Worm (Caenorhabditis elegans) whole organism, young adult: ENCODE results near the gene bris-1.

Source experiments
- ama-1 ChIP-seq, 3 experiments: fragments of 150-350 bp in 1 of 3; sonication (generic microtip) in 2 of 3; optimal IDR thresholded peaks; 2 replicates each; lab custom pipeline; 2014 to 2018; ENCODE audit warnings: missing biosample characterization in 2 of 3, missing genetic modification characterization in 2 of 3, missing genetic modification reagents in 2 of 3
- him-1 ChIP-seq: sonication (generic microtip); optimal IDR thresholded peaks from 2 replicates; lab custom pipeline; 2016; ENCODE audit warnings: missing genotype, missing genetic modification reagents, missing genetic modification characterization, missing compliant biosample characterization
- nfya-1 ChIP-seq: sonication (generic microtip); optimal IDR thresholded peaks from 2 replicates; lab custom pipeline; 2017; ENCODE audit warnings: antibody characterized with exemption, missing compliant biosample characterization, missing genetic modification characterization, borderline replicate concordance; ENCODE audit not compliant: insufficient read depth
- nfyb-1 ChIP-seq: fragments of 200-800 bp; sonication (Bioruptor generic); IDR thresholded peaks from 2 replicates; pipeline ENCODE4 v1.3.6; 2022; ENCODE audit warnings: missing genetic modification reagents, missing genetic modification characterization, missing compliant biosample characterization

DNA sequence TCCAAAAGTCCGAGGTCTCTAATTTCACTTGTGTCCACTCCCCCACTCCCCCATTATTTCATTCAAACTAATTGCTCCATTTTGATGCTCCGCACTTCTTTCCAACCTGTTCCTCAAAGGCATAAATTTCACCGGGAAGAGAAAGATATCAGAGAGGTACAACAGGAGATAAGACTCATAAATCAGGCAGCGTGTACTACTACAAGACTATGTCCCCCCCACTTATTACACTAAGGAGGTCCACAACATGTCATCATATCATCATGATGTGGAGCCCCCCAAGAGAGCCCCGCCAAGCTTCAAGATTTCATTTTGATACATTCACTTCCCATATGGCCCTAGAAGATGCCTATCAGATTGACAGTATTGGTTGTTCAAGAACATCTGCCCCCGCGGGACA is 53.7 kb downstream of the bris-1 start:
- TF ChIP-seq nfyb-1 (GFP tag; lab: Robert Waterston, UW) (no peak), ama-1 (optimal IDR thresholded peaks at IDR 0.05; lab: Kevin White, UChicago) (no peak), ama-1 (GFP tag; optimal IDR thresholded peaks at IDR 0.05; lab: Kevin White, UChicago) (no peak), nfya-1 (no peak), him-1 (tag; lab: Kevin White, UChicago) (no peak)
